Fruit fly (Drosophila melanogaster) Kc167 (cell line): ENCODE data around the gene CG46448.

Experiments
- Myc ChIP-seq: fragments of >200 bp; optimal IDR thresholded peaks from 2 replicates; lab custom pipeline; 2017; ENCODE audit warnings: missing external identifiers
- Sin3A ChIP-seq: fragments of >200 bp; optimal IDR thresholded peaks from 2 replicates; lab custom pipeline; 2018; ENCODE audit warnings: missing external identifiers
- h ChIP-seq: fragments of >200 bp; optimal IDR thresholded peaks from 3 replicates; lab custom pipeline; 2018; ENCODE audit warnings: missing external identifiers
- insv ChIP-seq: fragments of >200 bp; optimal IDR thresholded peaks from 3 replicates; lab custom pipeline; 2018; ENCODE audit warnings: missing external identifiers
- psq ChIP-seq: fragments of >200 bp; optimal IDR thresholded peaks from 2 replicates; lab custom pipeline; 2017; ENCODE audit warnings: missing external identifiers
- ttk ChIP-seq: sonication (Bioruptor generic); optimal IDR thresholded peaks from 2 replicates; lab custom pipeline; 2017; ENCODE audit warnings: missing external identifiers

Gene CG46448

dm6 chr2L:2399897-2400296, 8.4 kb downstream of the CG46448 start, which contains the start of gene VGlut:
Gene VGlut (plus strand): TSS chr2L:2400295.
- TF ChIP-seq psq (lab: Kevin White, UChicago) (no peak), Sin3A (lab: Kevin White, UChicago) (no peak), insv (lab: Kevin White, UChicago) (no peak), ttk (lab: Kevin White, UChicago) (no peak), h (lab: Kevin White, UChicago) (no peak), Myc (no peak)

- no peak for TF ChIP-seq h (lab: Kevin White, UChicago)
- TF ChIP-seq Myc, result no peak
- TF ChIP-seq psq (lab: Kevin White, UChicago), result no peak
- TF ChIP-seq ttk (lab: Kevin White, UChicago), result no peak
- TF ChIP-seq insv (lab: Kevin White, UChicago), result no peak
- TF ChIP-seq Sin3A (lab: Kevin White, UChicago), result no peak
Observed at dm6 chr2L:2402194-2402593, 10.7 kb downstream of the CG46448 start.

dm6 chr2L:2404631-2405030, 13.2 kb downstream of the CG46448 start:
- TF ChIP-seq insv (lab: Kevin White, UChicago) (no peak), ttk (lab: Kevin White, UChicago) (no peak), Sin3A (lab: Kevin White, UChicago) (no peak), psq (lab: Kevin White, UChicago) (no peak), h (lab: Kevin White, UChicago) (no peak), Myc (no peak)

dm6 chr2L:2413093-2413492, 21.6 kb downstream of the CG46448 start:
- TF ChIP-seq insv (lab: Kevin White, UChicago) (no peak), Myc (no peak), h (lab: Kevin White, UChicago) (no peak), ttk (lab: Kevin White, UChicago) (no peak), Sin3A (lab: Kevin White, UChicago) (no peak), psq (lab: Kevin White, UChicago) (no peak)

dm6 chr2L:2415109-2415508, 23.6 kb downstream of the CG46448 start, which contains the start of gene CG18641:
Gene CG18641 (minus strand): TSS chr2L:2415322.
- TF ChIP-seq ttk (lab: Kevin White, UChicago) (no peak), psq (lab: Kevin White, UChicago) (no peak), Sin3A (lab: Kevin White, UChicago) (no peak)

DNA sequence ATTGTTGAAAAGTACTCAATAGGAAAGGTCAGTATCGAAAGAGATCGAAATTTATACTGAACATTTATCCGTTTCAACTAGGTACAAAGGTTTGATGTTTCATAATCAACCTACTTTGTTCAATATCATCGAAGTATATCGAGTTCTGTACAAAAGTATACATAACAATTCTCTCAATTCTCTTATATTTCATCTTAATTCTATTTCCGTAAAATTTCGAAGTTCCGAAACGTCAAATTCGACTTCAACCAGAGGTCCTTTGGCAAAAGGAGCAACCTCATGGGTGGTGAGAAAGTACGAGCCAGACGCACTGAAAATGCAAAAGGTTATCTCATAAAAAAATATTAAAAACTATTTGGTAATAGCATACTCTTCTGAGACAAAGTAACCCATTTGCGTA, 25.2 kb downstream of the CG46448 start, which contains the start of gene CG31948:
TSS of gene CG31948 (minus strand) at position 101 of the 400 bp plus-strand sequence.
- TF ChIP-seq ttk (lab: Kevin White, UChicago), result no peak

dm6 chr2L:2417865-2418264, 26.4 kb downstream of the CG46448 start, which contains the start of gene CG34448:
Gene CG34448 (minus strand): TSS chr2L:2417965.
- TF ChIP-seq Sin3A (lab: Kevin White, UChicago), result no peak

- TF ChIP-seq Myc (no peak), ttk (lab: Kevin White, UChicago) (no peak), psq (lab: Kevin White, UChicago) (no peak), insv (lab: Kevin White, UChicago) (no peak), h (lab: Kevin White, UChicago) (no peak), Sin3A (lab: Kevin White, UChicago) (no peak)
Observed at dm6 chr2L:2419913-2420312, 28.5 kb downstream of the CG46448 start, which contains the start of gene CG34447. Gene CG34447 (minus strand): TSS chr2L:2420013.

dm6 chr2L:2420490-2420889, 29.0 kb downstream of the CG46448 start, which contains the start of gene CG9886:
Gene CG9886 (plus strand): TSS chr2L:2420830.
- TF ChIP-seq Myc (no peak), Sin3A (lab: Kevin White, UChicago) (no peak), ttk (lab: Kevin White, UChicago) (no peak), h (lab: Kevin White, UChicago) (no peak), psq (lab: Kevin White, UChicago) (no peak), insv (lab: Kevin White, UChicago) (no peak)

- TF ChIP-seq Sin3A (lab: Kevin White, UChicago), result no peak
Observed at dm6 chr2L:2424497-2424896, 33.0 kb downstream of the CG46448 start, which contains the start of gene CG44139. Gene CG44139 (plus strand): TSS chr2L:2424797.

DNA sequence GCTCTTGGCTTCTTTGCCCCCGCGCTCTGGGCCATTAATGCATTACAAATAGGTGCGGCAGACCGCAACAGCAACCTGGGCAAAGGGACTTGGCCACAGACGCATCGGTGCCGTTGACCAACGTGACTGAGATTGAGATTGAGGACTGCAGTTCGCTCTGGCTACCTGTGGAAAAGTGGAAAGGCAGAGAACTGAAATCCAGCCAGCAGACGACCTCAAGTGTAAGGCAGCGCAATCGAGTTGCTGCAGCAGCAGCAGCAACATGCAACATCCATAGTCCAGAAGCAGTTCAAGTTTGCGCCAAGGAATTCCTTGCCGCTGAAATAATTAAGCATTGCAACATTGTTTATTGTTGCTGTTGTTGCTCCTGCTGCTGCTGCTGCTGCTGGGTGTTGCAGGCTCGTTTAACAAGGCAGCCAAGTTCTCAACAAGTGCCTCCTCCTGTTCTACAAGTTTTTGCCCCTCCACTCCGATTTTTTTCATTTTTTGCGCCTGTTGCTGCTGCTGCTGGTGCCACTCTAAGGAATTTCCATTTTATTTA, 34.3 kb downstream of the CG46448 start:
- TF ChIP-seq Sin3A (lab: Kevin White, UChicago) (no peak), ttk (lab: Kevin White, UChicago) (no peak), psq (lab: Kevin White, UChicago) (no peak), h (lab: Kevin White, UChicago) (no peak), insv (lab: Kevin White, UChicago) (no peak), Myc (no peak)

- TF ChIP-seq psq (lab: Kevin White, UChicago) (no peak), ttk (lab: Kevin White, UChicago) (no peak), h (lab: Kevin White, UChicago) (no peak), Sin3A (lab: Kevin White, UChicago) (no peak), insv (lab: Kevin White, UChicago) (no peak)
Observed at dm6 chr2L:2426444-2427188, 35.2 kb downstream of the CG46448 start.
